Fruit fly (Drosophila melanogaster): ENCODE measurements around the gene CG6678.

Gene CG6678

dm6 chr3R:21887588-21888007, 769 bp downstream of the CG6678 start (continued):
- no peak for TF ChIP-seq cato (GFP tag; optimal IDR thresholded peaks at IDR 0.05; ENCODE audit: borderline replicate concordance)
- TF ChIP-seq pnt (GFP tag; optimal IDR thresholded peaks at IDR 0.05), result peak; percentile 35
- TF ChIP-seq stc (GFP tag; IDR thresholded peaks at IDR 0.05), result 0 out of 2 replicates have a peak, but pooled peaks have one; percentile 50
- TF ChIP-seq eve (GFP tag; optimal IDR thresholded peaks at IDR 0.05), result no peak
- peak; percentile 39 for TF ChIP-seq Blimp-1 (GFP tag; optimal IDR thresholded peaks at IDR 0.05)
- peak; percentile 39; the same call in 1 of the 2 replicates for TF ChIP-seq esg (GFP tag; conservative IDR thresholded peaks at IDR 0.05)
- TF ChIP-seq HmgD (GFP tag; optimal IDR thresholded peaks at IDR 0.05), result no peak
- TF ChIP-seq zfh1 (GFP tag; IDR thresholded peaks at IDR 0.05), result peak; percentile 58; the same call in 1 of the 3 replicates
- TF ChIP-seq sob (GFP tag; IDR thresholded peaks at IDR 0.05), result no peak
- TF ChIP-seq gem (tag; optimal IDR thresholded peaks at IDR 0.05), result peak; percentile 36
- no peak for TF ChIP-seq CG3065 (GFP tag; optimal IDR thresholded peaks at IDR 0.05)
- TF ChIP-seq CG11085 (GFP tag; IDR thresholded peaks at IDR 0.05), result 0 out of 2 replicates have a peak, but pooled peaks have one; percentile 19
- peak; percentile 51; the same call in 1 of the 2 replicates for TF ChIP-seq sisA (GFP tag; IDR thresholded peaks at IDR 0.05)
- TF ChIP-seq Mrtf (GFP tag; IDR thresholded peaks at IDR 0.05), result 0 out of 3 replicates have a peak, but pooled peaks have one; percentile 43
- TF ChIP-seq Awh (GFP tag; IDR thresholded peaks at IDR 0.05), result 0 out of 2 replicates have a peak, but pooled peaks have one; percentile 43
- peak; percentile 14 for TF ChIP-seq slou (GFP tag; optimal IDR thresholded peaks at IDR 0.05)
- TF ChIP-seq GATAe (GFP tag; conservative IDR thresholded peaks at IDR 0.05), result no peak
- TF ChIP-seq CG4404 (GFP tag; IDR thresholded peaks at IDR 0.05), result peak; percentile 25; the same call in 1 of the 2 replicates
- TF ChIP-seq Xrp1 (GFP tag; IDR thresholded peaks at IDR 0.05), result 0 out of 2 replicates have a peak, but pooled peaks have one; percentile 42
- no peak for TF ChIP-seq CG14965 (GFP tag; optimal IDR thresholded peaks at IDR 0.05; ENCODE audit: borderline replicate concordance)
- peak; percentile 29; the same call in 1 of the 3 replicates for TF ChIP-seq B-H1 (GFP tag; IDR thresholded peaks at IDR 0.05)
- TF ChIP-seq CG42726 (GFP tag; IDR thresholded peaks at IDR 0.05; ENCODE audit: partially characterized antibody), result no peak
- TF ChIP-seq pan (optimal IDR thresholded peaks at IDR 0.05), result no peak
- TF ChIP-seq pan (GFP tag; optimal IDR thresholded peaks at IDR 0.05 in 1 of 2, IDR thresholded peaks at IDR 0.05 in 1 of 2), result peak in 1 of 2 experiments; percentile 61
- TF ChIP-seq CG13424 (tag; optimal IDR thresholded peaks at IDR 0.05), result peak; percentile 18
- peak; percentile 11 for TF ChIP-seq CG2120 (GFP tag; optimal IDR thresholded peaks at IDR 0.05)
- no peak for TF ChIP-seq dm (GFP tag; optimal IDR thresholded peaks at IDR 0.05)
- no peak for TF ChIP-seq hb (GFP tag; IDR thresholded peaks at IDR 0.05; ENCODE audit: partially characterized antibody)
- TF ChIP-seq CoRest (tag; optimal IDR thresholded peaks at IDR 0.05), result peak; percentile 45
- peak; percentile 57 for TF ChIP-seq E2f1 (GFP tag; IDR thresholded peaks at IDR 0.05)
- no peak for TF ChIP-seq CG12071 (GFP tag; optimal IDR thresholded peaks at IDR 0.05)
- TF ChIP-seq CG12155 (GFP tag; optimal IDR thresholded peaks at IDR 0.05), result peak; percentile 7
- no peak for TF ChIP-seq HmgZ (tag; optimal IDR thresholded peaks at IDR 0.05)
- peak; percentile 42 for TF ChIP-seq Xbp1 (GFP tag; optimal IDR thresholded peaks at IDR 0.05)
- TF ChIP-seq ara (GFP tag; IDR thresholded peaks at IDR 0.05), result peak; percentile 40

- TF ChIP-seq Nf-YA (GFP tag; IDR thresholded peaks at IDR 0.05) (no peak), BtbVII (GFP tag; optimal IDR thresholded peaks at IDR 0.05) (no peak), unc-4 (GFP tag; IDR thresholded peaks at IDR 0.05; ENCODE audit: partially characterized antibody) (0 out of 2 replicates have a peak, but pooled peaks have one; percentile 32), CG33213 (GFP tag; optimal IDR thresholded peaks at IDR 0.05) (peak; percentile 3), CG11504 (tag; optimal IDR thresholded peaks at IDR 0.05) (peak; percentile 20), Hr78 (GFP tag; optimal IDR thresholded peaks at IDR 0.05) (peak in 1 of 2 experiments; percentile 65), trem (tag; optimal IDR thresholded peaks at IDR 0.05) (peak; percentile 7), dan (GFP tag; IDR thresholded peaks at IDR 0.05) (no peak), Dip2 (GFP tag; IDR thresholded peaks at IDR 0.05) (no peak), CG11723 (GFP tag; optimal IDR thresholded peaks at IDR 0.05) (no peak), ara (GFP tag; IDR thresholded peaks at IDR 0.05) (0 out of 2 replicates have a peak, but pooled peaks have one; percentile 33), CG16813 (GFP tag; IDR thresholded peaks at IDR 0.05; ENCODE audit: partially characterized antibody) (peak; percentile 71), cg (GFP tag; optimal IDR thresholded peaks at IDR 0.05) (peak; percentile 40), Lpt (GFP tag; optimal IDR thresholded peaks at IDR 0.05) (no peak), Pdp1 (GFP tag; optimal IDR thresholded peaks at IDR 0.05) (peak in 1 of 2 experiments; percentile 21)
Measured at dm6 chr3R:21888696-21889602, 2.1 kb downstream of the CG6678 start, which contains the start of gene CG43844. Gene CG43844, plus strand, starts transcription at chr3R:21889539.
